Fruit fly (Drosophila melanogaster) whole organism, embryonic: ENCODE measurements around the gene Tsp2A.

Experiments used
- Awh ChIP-seq: fragments of 200-800 bp; sonication (Bioruptor generic); IDR thresholded peaks from 2 replicates; pipeline ENCODE4, ENCODE4 v1.3.6; 2022; ENCODE audit warnings: missing biosample characterization, missing genetic modification characterization
- CG10267 ChIP-seq: fragments of 200-800 bp; sonication (Bioruptor generic); optimal IDR thresholded peaks from 2 replicates; lab custom pipeline; 2018; ENCODE audit warnings: missing biosample characterization, mild to moderate bottlenecking, missing genetic modification characterization, moderate library complexity
- CG11504 ChIP-seq: fragments of 200-800 bp; sonication (Bioruptor generic); optimal IDR thresholded peaks from 3 replicates; lab custom pipeline; 2019; ENCODE audit warnings: missing biosample characterization, mild to moderate bottlenecking, missing genetic modification characterization, moderate library complexity
- CG11723 ChIP-seq: fragments of 200-800 bp; sonication (Bioruptor generic); optimal IDR thresholded peaks from 2 replicates; lab custom pipeline; 2017; ENCODE audit warnings: missing biosample characterization, mild to moderate bottlenecking, missing genetic modification characterization
- CG12299 ChIP-seq: fragments of 200-800 bp; sonication (Bioruptor generic); optimal IDR thresholded peaks from 2 replicates; lab custom pipeline; 2018; ENCODE audit warnings: missing biosample characterization, mild to moderate bottlenecking, missing genetic modification characterization
- CG15601 ChIP-seq: fragments of 200-800 bp; sonication (Bioruptor generic); optimal IDR thresholded peaks from 3 replicates; lab custom pipeline; 2019; ENCODE audit warnings: missing biosample characterization, mild to moderate bottlenecking, missing genetic modification characterization, moderate library complexity
- CG16779 ChIP-seq: fragments of 200-800 bp; sonication (Bioruptor generic); IDR thresholded peaks from 2 replicates; pipeline ENCODE4 v1.3.6; 2022; ENCODE audit warnings: missing biosample characterization, missing genetic modification characterization
- CG17612 ChIP-seq: fragments of 200-800 bp; sonication (Bioruptor generic); IDR thresholded peaks from 2 replicates; pipeline ENCODE4 v1.3.6; 2022; ENCODE audit warnings: missing biosample characterization, missing genetic modification characterization
- CG1832 ChIP-seq: fragments of 200-800 bp; sonication (Bioruptor generic); optimal IDR thresholded peaks from 2 replicates; lab custom pipeline; 2017; ENCODE audit warnings: missing biosample characterization, mild to moderate bottlenecking, missing genetic modification characterization, inconsistent platforms
- CG18764 ChIP-seq: fragments of 200-800 bp; sonication (Bioruptor generic); optimal IDR thresholded peaks from 3 replicates; lab custom pipeline; 2016; ENCODE audit warnings: missing biosample characterization, missing genetic modification characterization
- CG2202 ChIP-seq: fragments of 200-800 bp; sonication (Bioruptor generic); optimal IDR thresholded peaks from 2 replicates; lab custom pipeline; 2018; ENCODE audit warnings: missing biosample characterization, mild to moderate bottlenecking, missing genetic modification characterization
- CG32772 ChIP-seq: fragments of 200-800 bp; sonication (Bioruptor generic); IDR thresholded peaks from 2 replicates; pipeline ENCODE4 v1.3.6; 2022; ENCODE audit warnings: missing biosample characterization, missing genetic modification characterization
- CG3281 ChIP-seq: fragments of 200-800 bp; sonication (Bioruptor generic); optimal IDR thresholded peaks from 3 replicates; lab custom pipeline; 2017; ENCODE audit warnings: missing biosample characterization, mild to moderate bottlenecking, missing genetic modification characterization
- CG42726 ChIP-seq: fragments of 200-800 bp; sonication (Bioruptor generic); IDR thresholded peaks from 2 replicates; pipeline ENCODE4 v1.3.6; 2022; ENCODE audit warnings: missing biosample characterization, missing genetic modification characterization; ENCODE audit not compliant: partially characterized antibody
- CG6254 ChIP-seq: fragments of 200-800 bp; sonication (Bioruptor generic); optimal IDR thresholded peaks from 3 replicates; lab custom pipeline; 2017; ENCODE audit warnings: mild to moderate bottlenecking, missing biosample characterization, missing genetic modification reagents, missing genetic modification characterization
- CG6791 ChIP-seq: fragments of 200-800 bp; sonication (Bioruptor generic); IDR thresholded peaks from 3 replicates; pipeline ENCODE4 v1.3.6; 2022; ENCODE audit warnings: missing biosample characterization, missing genetic modification characterization; ENCODE audit not compliant: partially characterized antibody
- CG7271 ChIP-seq: fragments of 200-800 bp; sonication (Bioruptor generic); optimal IDR thresholded peaks from 2 replicates; lab custom pipeline; 2018; ENCODE audit warnings: missing biosample characterization, mild to moderate bottlenecking, missing genetic modification characterization, moderate library complexity
- CG8478 ChIP-seq: fragments of >200 bp; optimal IDR thresholded peaks from 2 replicates; lab custom pipeline; 2018
- CG8944 ChIP-seq: fragments of 200-800 bp; sonication (Bioruptor generic); optimal IDR thresholded peaks from 3 replicates; lab custom pipeline; 2016; ENCODE audit warnings: missing biosample characterization, missing genetic modification characterization
- CG9437 ChIP-seq: fragments of 200-800 bp; sonication (Bioruptor generic); optimal IDR thresholded peaks from 2 replicates; lab custom pipeline; 2018; ENCODE audit warnings: missing biosample characterization, mild to moderate bottlenecking, missing genetic modification characterization
- CkIIα-i1 ChIP-seq: fragments of 200-800 bp; sonication (Bioruptor generic); IDR thresholded peaks from 2 replicates; pipeline ENCODE4 v1.3.6; 2022; ENCODE audit warnings: missing biosample characterization, missing genetic modification characterization
- CrebB ChIP-seq: fragments of 200-800 bp; sonication (Bioruptor generic); optimal IDR thresholded peaks from 3 replicates; lab custom pipeline; 2018; ENCODE audit warnings: missing biosample characterization, mild to moderate bottlenecking, missing genetic modification characterization
- Dbx ChIP-seq: fragments of 200-800 bp; sonication (Bioruptor generic); IDR thresholded peaks from 3 replicates; pipeline ENCODE4 v1.3.6; 2022; ENCODE audit warnings: missing biosample characterization, missing genetic modification characterization
- E2f1 ChIP-seq: fragments of 200-800 bp; sonication (Bioruptor generic); IDR thresholded peaks from 2 replicates; pipeline ENCODE4 v1.3.6; 2022; ENCODE audit warnings: missing biosample characterization, missing genetic modification characterization
- HHEX ChIP-seq: fragments of 200-800 bp; sonication (Bioruptor generic); optimal IDR thresholded peaks from 3 replicates; lab custom pipeline; 2017; ENCODE audit warnings: missing biosample characterization, mild to moderate bottlenecking, missing genetic modification characterization, missing genetic modification reagents
- Hmr ChIP-seq: fragments of 200-800 bp; sonication (Bioruptor generic); optimal IDR thresholded peaks from 3 replicates; lab custom pipeline; 2017; ENCODE audit warnings: mild to moderate bottlenecking, missing biosample characterization, missing genetic modification reagents, missing genetic modification characterization
- Hr39 ChIP-seq: fragments of >200 bp; optimal IDR thresholded peaks from 2 replicates; lab custom pipeline; 2017
- Rx ChIP-seq: fragments of 200-800 bp; sonication (Bioruptor generic); IDR thresholded peaks from 2 replicates; pipeline ENCODE4 v1.3.6; 2022; ENCODE audit warnings: missing biosample characterization, missing genetic modification characterization
- Sox102F ChIP-seq: fragments of 200-800 bp; sonication (Bioruptor generic); optimal IDR thresholded peaks from 2 replicates; lab custom pipeline; 2018; ENCODE audit warnings: missing biosample characterization, mild to moderate bottlenecking, missing genetic modification characterization, moderate library complexity
- Vsx1 ChIP-seq: fragments of 200-800 bp; sonication (Bioruptor generic); optimal IDR thresholded peaks from 2 replicates; lab custom pipeline; 2017; ENCODE audit warnings: missing biosample characterization, mild to moderate bottlenecking, missing genetic modification characterization, missing genetic modification reagents
- YL-1 ChIP-seq: fragments of 200-800 bp; sonication (Bioruptor generic); optimal IDR thresholded peaks from 3 replicates; lab custom pipeline; 2017; ENCODE audit warnings: missing biosample characterization, mild to moderate bottlenecking, missing genetic modification characterization
- ap ChIP-seq: fragments of 200-800 bp; sonication (Bioruptor generic); IDR thresholded peaks from 2 replicates; pipeline ENCODE4 v1.3.6; 2022; ENCODE audit warnings: missing biosample characterization, missing genetic modification characterization
- ash1 ChIP-seq: fragments of 200-800 bp; sonication (Bioruptor generic); optimal IDR thresholded peaks from 2 replicates; lab custom pipeline; 2018; ENCODE audit warnings: missing biosample characterization, mild to moderate bottlenecking, missing genetic modification characterization
- cato ChIP-seq: fragments of 200-800 bp; sonication (Bioruptor generic); optimal IDR thresholded peaks from 2 replicates; lab custom pipeline; 2016; ENCODE audit warnings: missing biosample characterization, missing genetic modification characterization, borderline replicate concordance
- croc ChIP-seq: fragments of 200-800 bp; sonication (Bioruptor generic); conservative IDR thresholded peaks from 3 replicates; pipeline ENCODE4 v1.3.6; 2022; ENCODE audit warnings: missing biosample characterization, missing genetic modification characterization
- cwo ChIP-seq: fragments of 200-800 bp; sonication (Bioruptor generic); optimal IDR thresholded peaks from 3 replicates; lab custom pipeline; 2017; ENCODE audit warnings: missing biosample characterization, missing genetic modification characterization, mild to moderate bottlenecking, moderate library complexity, missing genetic modification reagents
- dimm ChIP-seq: fragments of 200-800 bp; sonication (Bioruptor generic); IDR thresholded peaks from 2 replicates; pipeline ENCODE4 v1.3.6; 2022; ENCODE audit warnings: missing biosample characterization, missing genetic modification characterization
- dmrt11E ChIP-seq: fragments of 200-800 bp; sonication (Bioruptor generic); optimal IDR thresholded peaks from 3 replicates; lab custom pipeline; 2018; ENCODE audit warnings: missing biosample characterization, mild to moderate bottlenecking, missing genetic modification characterization, moderate library complexity
- ftz-f1 ChIP-seq: fragments of 200-800 bp; sonication (Bioruptor generic); optimal IDR thresholded peaks from 2 replicates; lab custom pipeline; 2016; ENCODE audit warnings: missing biosample characterization, missing genetic modification characterization
- gfzf ChIP-seq: fragments of 200-800 bp; sonication (Bioruptor generic); optimal IDR thresholded peaks from 2 replicates; lab custom pipeline; 2016; ENCODE audit warnings: missing biosample characterization, mild to moderate bottlenecking, missing genetic modification characterization, moderate library complexity
- gsb ChIP-seq: fragments of 200-800 bp; sonication (Bioruptor generic); IDR thresholded peaks from 2 replicates; pipeline ENCODE4 v1.3.6; 2022; ENCODE audit warnings: missing biosample characterization, missing genetic modification characterization
- hth ChIP-seq: fragments of >200 bp; optimal IDR thresholded peaks from 2 replicates; lab custom pipeline; 2017; ENCODE audit warnings: inconsistent platforms
- insv ChIP-seq, 2 experiments: fragments of 200-800 bp; sonication (Bioruptor generic); optimal IDR thresholded peaks; 3 replicates each; lab custom pipeline; 2016 to 2018; ENCODE audit warnings: missing biosample characterization in 2 of 2, missing genetic modification characterization in 2 of 2
- kni ChIP-seq: fragments of 200-800 bp; sonication (Bioruptor generic); optimal IDR thresholded peaks from 3 replicates; lab custom pipeline; 2017; ENCODE audit warnings: mild to moderate bottlenecking, missing biosample characterization, missing genetic modification reagents, missing genetic modification characterization
- lbe ChIP-seq: fragments of 200-800 bp; sonication (Bioruptor generic); optimal IDR thresholded peaks from 2 replicates; lab custom pipeline; 2016; ENCODE audit warnings: missing biosample characterization, mild to moderate bottlenecking, missing genetic modification characterization
- pita ChIP-seq: fragments of 200-800 bp; sonication (Bioruptor generic); optimal IDR thresholded peaks from 2 replicates; lab custom pipeline; 2017; ENCODE audit warnings: missing biosample characterization, mild to moderate bottlenecking, missing genetic modification characterization
- pnt ChIP-seq: fragments of 200-800 bp; sonication (Bioruptor generic); optimal IDR thresholded peaks from 3 replicates; lab custom pipeline; 2016; ENCODE audit warnings: missing biosample characterization, missing genetic modification characterization
- ranshi ChIP-seq: fragments of 200-800 bp; sonication (Bioruptor generic); IDR thresholded peaks from 2 replicates; pipeline ENCODE4 v1.3.6; 2022; ENCODE audit warnings: missing biosample characterization, missing genetic modification characterization
- run ChIP-seq: fragments of 200-800 bp; sonication (Bioruptor generic); optimal IDR thresholded peaks from 3 replicates; lab custom pipeline; 2018; ENCODE audit warnings: missing biosample characterization, mild to moderate bottlenecking, missing genetic modification characterization
- so ChIP-seq: fragments of 200-800 bp; sonication (Bioruptor generic); IDR thresholded peaks from 3 replicates; pipeline ENCODE4 v1.3.6; 2022; ENCODE audit warnings: missing biosample characterization, missing genetic modification characterization
- tgo ChIP-seq: fragments of 200-800 bp; sonication (Bioruptor generic); IDR thresholded peaks from 3 replicates; pipeline ENCODE4 v1.3.6; 2022; ENCODE audit warnings: missing biosample characterization, missing genetic modification characterization
- vnd ChIP-seq: fragments of 200-800 bp; sonication (Bioruptor generic); IDR thresholded peaks from 3 replicates; pipeline ENCODE4 v1.3.6; 2022; ENCODE audit warnings: missing biosample characterization, missing genetic modification characterization; ENCODE audit not compliant: partially characterized antibody

Gene Tsp2A

DNA sequence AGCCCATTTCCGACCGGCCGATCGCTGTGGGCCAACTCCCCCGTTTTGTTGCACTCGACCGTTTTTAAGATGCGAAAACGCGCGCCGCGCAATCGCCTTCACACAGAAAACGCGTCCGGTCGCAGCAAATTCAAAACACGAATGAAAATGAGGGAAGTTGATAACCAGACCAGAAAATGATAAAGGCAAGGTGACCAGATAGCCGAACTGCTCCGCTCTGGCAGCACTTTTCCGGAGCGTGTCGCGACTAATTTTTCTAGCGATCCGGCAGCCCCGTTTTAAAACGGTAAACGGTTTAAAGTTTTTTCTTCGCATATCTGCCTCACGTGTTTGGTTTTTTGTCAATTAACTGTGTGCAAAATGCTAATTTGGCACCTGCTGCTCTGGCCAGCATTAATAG, 24.1 kb upstream of the Tsp2A start, which contains the start of gene DAAM (continued):
- peak; percentile 18 for TF ChIP-seq cwo (GFP tag; lab: Kevin White, UChicago)
- peak; percentile 9 for TF ChIP-seq CrebB
- TF ChIP-seq CG11504 (tag; lab: Kevin White, UChicago): no peak
- TF ChIP-seq CG16779 (GFP tag; lab: Robert Waterston, UW): no peak
- no peak for TF ChIP-seq Sox102F (GFP tag; lab: Kevin White, UChicago)
- peak; percentile 13 for TF ChIP-seq YL-1 (GFP tag; lab: Kevin White, UChicago)
- TF ChIP-seq CG6254 (GFP tag; lab: Kevin White, UChicago): no peak
- TF ChIP-seq CG2202 (tag; lab: Kevin White, UChicago): no peak
- TF ChIP-seq CG32772 (GFP tag; lab: Robert Waterston, UW): no peak
- TF ChIP-seq CG42726 (GFP tag; lab: Robert Waterston, UW): peak; percentile 52; the same call in 1 of the 2 replicates
- no peak for TF ChIP-seq cato (GFP tag; lab: Kevin White, UChicago)
- peak; percentile 53 for TF ChIP-seq E2f1 (GFP tag; lab: Robert Waterston, UW)
- no peak for TF ChIP-seq CG12299 (tag; lab: Kevin White, UChicago)
- no peak for TF ChIP-seq kni
- TF ChIP-seq gsb: no peak
- TF ChIP-seq croc (GFP tag; lab: Robert Waterston, UW): no peak
- no peak for TF ChIP-seq ash1 (GFP tag; lab: Kevin White, UChicago)
- TF ChIP-seq CG17612 (GFP tag; lab: Robert Waterston, UW): no peak
- TF ChIP-seq dimm (GFP tag; lab: Robert Waterston, UW): no peak
- TF ChIP-seq Rx (GFP tag; lab: Robert Waterston, UW): no peak
- TF ChIP-seq CkIIα-i1 (GFP tag; lab: Robert Waterston, UW): no peak
- no peak for TF ChIP-seq CG9437 (GFP tag; lab: Kevin White, UChicago)
- TF ChIP-seq CG3281 (GFP tag; lab: Kevin White, UChicago): no peak
- TF ChIP-seq pnt (GFP tag; lab: Kevin White, UChicago): no peak
- no peak for TF ChIP-seq CG7271
- no peak for TF ChIP-seq ranshi (GFP tag; lab: Robert Waterston, UW)
- no peak for TF ChIP-seq CG1832 (GFP tag; lab: Kevin White, UChicago)
- TF ChIP-seq CG10267: no peak
- peak; percentile 45 for TF ChIP-seq CG15601 (tag; lab: Kevin White, UChicago)
- peak; percentile 50 for TF ChIP-seq HHEX (GFP tag; lab: Kevin White, UChicago)
- peak; percentile 18 for TF ChIP-seq CG8944
- no peak for TF ChIP-seq CG18764 (GFP tag; lab: Kevin White, UChicago)
- TF ChIP-seq dmrt11E (tag; lab: Kevin White, UChicago): no peak
- TF ChIP-seq Hmr: peak; percentile 89
- TF ChIP-seq insv (GFP tag; optimal IDR thresholded peaks at IDR 0.05; lab: Kevin White, UChicago): peak in 1 of 2 experiments; percentile 41
- no peak for TF ChIP-seq vnd (GFP tag; lab: Robert Waterston, UW)
- no peak for TF ChIP-seq lbe
- TF ChIP-seq CG8478 (lab: Kevin White, UChicago): no peak
- TF ChIP-seq tgo (GFP tag; lab: Robert Waterston, UW): no peak
- TF ChIP-seq CG6791 (GFP tag; lab: Robert Waterston, UW): 0 out of 3 replicates have a peak, but pooled peaks have one; percentile 30
- TF ChIP-seq Vsx1 (GFP tag; lab: Kevin White, UChicago): no peak
- peak; percentile 56; the same call in 1 of the 3 replicates for TF ChIP-seq Dbx
- TF ChIP-seq pita: peak; percentile 71
- no peak for TF ChIP-seq Awh
- TF ChIP-seq gfzf: peak; percentile 59
- TF ChIP-seq ap: no peak
- TF ChIP-seq hth (lab: Kevin White, UChicago): no peak
- TF ChIP-seq Hr39 (lab: Kevin White, UChicago): no peak
- no peak for TF ChIP-seq so (GFP tag; lab: Robert Waterston, UW)
- peak; percentile 3 for TF ChIP-seq CG11723
- no peak for TF ChIP-seq run (tag; lab: Kevin White, UChicago)
- TF ChIP-seq ftz-f1: peak; percentile 23
